Fruit fly (Drosophila melanogaster) whole organism, prepupa: ENCODE measurements around the gene CG14050.

Source experiments
- Blimp-1 ChIP-seq: fragments of 200-800 bp; sonication (Bioruptor generic); optimal IDR thresholded peaks from 3 replicates; lab custom pipeline; 2017; ENCODE audit warnings: missing biosample characterization, missing genetic modification characterization, mild to moderate bottlenecking, moderate library complexity, missing genetic modification reagents
- CG10631 ChIP-seq: fragments of 200-800 bp; sonication (Bioruptor generic); optimal IDR thresholded peaks from 2 replicates; lab custom pipeline; 2016; ENCODE audit warnings: missing biosample characterization, missing genetic modification characterization
- CG10669 ChIP-seq: fragments of 200-800 bp; sonication (Bioruptor generic); optimal IDR thresholded peaks from 3 replicates; lab custom pipeline; 2018; ENCODE audit warnings: missing biosample characterization, mild to moderate bottlenecking, missing genetic modification characterization, moderate library complexity
- CG11294 ChIP-seq: fragments of 200-800 bp; sonication (Bioruptor generic); IDR thresholded peaks from 2 replicates; pipeline ENCODE4 v1.3.6; 2022; ENCODE audit warnings: missing biosample characterization, missing genetic modification characterization
- CG11902 ChIP-seq: fragments of 200-800 bp; sonication (Bioruptor generic); optimal IDR thresholded peaks from 3 replicates; lab custom pipeline; 2016; ENCODE audit warnings: missing biosample characterization, missing genetic modification characterization
- CG15336 ChIP-seq: fragments of 200-800 bp; sonication (Bioruptor generic); IDR thresholded peaks from 2 replicates; pipeline ENCODE4 v1.3.6; 2022; ENCODE audit warnings: missing biosample characterization, missing genetic modification characterization
- CG1621 ChIP-seq: fragments of 200-800 bp; sonication (Bioruptor generic); optimal IDR thresholded peaks from 3 replicates; lab custom pipeline; 2018; ENCODE audit warnings: missing biosample characterization, mild to moderate bottlenecking, missing genetic modification characterization
- CG16779 ChIP-seq: fragments of 200-800 bp; sonication (Bioruptor generic); optimal IDR thresholded peaks from 3 replicates; lab custom pipeline; 2017; ENCODE audit warnings: missing biosample characterization, mild to moderate bottlenecking, missing genetic modification characterization
- CG31627 ChIP-seq: fragments of 200-800 bp; sonication (Bioruptor generic); optimal IDR thresholded peaks from 3 replicates; lab custom pipeline; 2016; ENCODE audit warnings: missing biosample characterization, missing genetic modification characterization
- CG34406 ChIP-seq: fragments of 200-800 bp; sonication (Bioruptor generic); optimal IDR thresholded peaks from 3 replicates; lab custom pipeline; 2016; ENCODE audit warnings: missing biosample characterization, missing genetic modification characterization
- CG3919 ChIP-seq: fragments of 200-800 bp; sonication (Bioruptor generic); optimal IDR thresholded peaks from 3 replicates; lab custom pipeline; 2016; ENCODE audit warnings: missing biosample characterization, missing genetic modification characterization
- CG4318 ChIP-seq: fragments of 200-800 bp; sonication (Bioruptor generic); optimal IDR thresholded peaks from 3 replicates; lab custom pipeline; 2017; ENCODE audit warnings: missing biosample characterization, mild to moderate bottlenecking, missing genetic modification characterization
- CG6163 ChIP-seq: fragments of 200-800 bp; sonication (Bioruptor generic); IDR thresholded peaks from 3 replicates; pipeline ENCODE4 v1.3.6; 2022; ENCODE audit warnings: missing biosample characterization, missing genetic modification characterization
- CG6276 ChIP-seq: fragments of 200-800 bp; sonication (Bioruptor generic); optimal IDR thresholded peaks from 2 replicates; lab custom pipeline; 2017; ENCODE audit warnings: missing biosample characterization, mild to moderate bottlenecking, missing genetic modification characterization
- CG6792 ChIP-seq: fragments of 200-800 bp; sonication (Bioruptor generic); optimal IDR thresholded peaks from 3 replicates; lab custom pipeline; 2016; ENCODE audit warnings: missing biosample characterization, missing genetic modification characterization
- CG6808 ChIP-seq: fragments of 200-800 bp; sonication (Bioruptor generic); optimal IDR thresholded peaks from 3 replicates; lab custom pipeline; 2017; ENCODE audit warnings: missing biosample characterization, missing genetic modification characterization, mild to moderate bottlenecking, moderate library complexity, missing genetic modification reagents
- CG6854 ChIP-seq: fragments of 200-800 bp; sonication (Bioruptor generic); optimal IDR thresholded peaks from 2 replicates; lab custom pipeline; 2017; ENCODE audit warnings: missing biosample characterization, mild to moderate bottlenecking, missing genetic modification characterization
- CG7368 ChIP-seq: fragments of 200-800 bp; sonication (Bioruptor generic); optimal IDR thresholded peaks from 3 replicates; lab custom pipeline; 2016; ENCODE audit warnings: missing biosample characterization, missing genetic modification characterization
- CG8119 ChIP-seq: fragments of 200-800 bp; sonication (Bioruptor generic); IDR thresholded peaks from 3 replicates; pipeline ENCODE4 v1.3.6; 2022; ENCODE audit warnings: missing biosample characterization, missing genetic modification characterization
- CG9139 ChIP-seq: fragments of 200-800 bp; sonication (Bioruptor generic); optimal IDR thresholded peaks from 3 replicates; lab custom pipeline; 2017; ENCODE audit warnings: missing biosample characterization, mild to moderate bottlenecking, missing genetic modification characterization
- Eip75B ChIP-seq: fragments of 200-800 bp; sonication (Bioruptor generic); optimal IDR thresholded peaks from 3 replicates; lab custom pipeline; 2016; ENCODE audit warnings: missing biosample characterization, missing genetic modification characterization
- Eip78C ChIP-seq: fragments of 200-800 bp; sonication (Bioruptor generic); peaks from one replicate; lab custom pipeline; 2016; ENCODE audit warnings: missing biosample characterization, missing genetic modification characterization
- Eip93F ChIP-seq: fragments of 200-800 bp; sonication (Bioruptor generic); optimal IDR thresholded peaks from 2 replicates; lab custom pipeline; 2016; ENCODE audit warnings: missing biosample characterization, mild to moderate bottlenecking, missing genetic modification characterization
- Ets21C ChIP-seq: fragments of 200-800 bp; sonication (Bioruptor generic); optimal IDR thresholded peaks from 3 replicates; lab custom pipeline; 2016; ENCODE audit warnings: missing biosample characterization, missing genetic modification characterization
- Gug ChIP-seq: fragments of 200-800 bp; sonication (Bioruptor generic); IDR thresholded peaks from 2 replicates; pipeline ENCODE4 v1.3.6; 2022; ENCODE audit warnings: missing biosample characterization, missing genetic modification characterization
- Hr38 ChIP-seq: sonication (Bioruptor generic); optimal IDR thresholded peaks from 2 replicates; lab custom pipeline; 2016; ENCODE audit warnings: missing biosample characterization, missing genetic modification characterization
- Hr39 ChIP-seq: fragments of 200-800 bp; sonication (Bioruptor generic); optimal IDR thresholded peaks from 2 replicates; lab custom pipeline; 2016; ENCODE audit warnings: missing biosample characterization, missing genetic modification characterization
- Hr4 ChIP-seq: fragments of 200-800 bp; sonication (Bioruptor generic); optimal IDR thresholded peaks from 3 replicates; lab custom pipeline; 2016; ENCODE audit warnings: missing biosample characterization, missing genetic modification characterization
- Met ChIP-seq: fragments of 200-800 bp; sonication (Bioruptor generic); optimal IDR thresholded peaks from 3 replicates; lab custom pipeline; 2016; ENCODE audit warnings: missing biosample characterization, missing genetic modification characterization
- OdsH ChIP-seq: fragments of 200-800 bp; sonication (Bioruptor generic); optimal IDR thresholded peaks from 3 replicates; lab custom pipeline; 2016; ENCODE audit warnings: missing biosample characterization, missing genetic modification characterization
- Smox ChIP-seq: fragments of 200-800 bp; sonication (Bioruptor generic); optimal IDR thresholded peaks from 3 replicates; lab custom pipeline; 2016; ENCODE audit warnings: missing biosample characterization, missing genetic modification characterization
- Sox102F ChIP-seq: fragments of 200-800 bp; sonication (Bioruptor generic); optimal IDR thresholded peaks from 2 replicates; lab custom pipeline; 2016; ENCODE audit warnings: missing biosample characterization, mild to moderate bottlenecking, missing genetic modification characterization
- Sox14 ChIP-seq: fragments of 200-800 bp; sonication (Bioruptor generic); optimal IDR thresholded peaks from 3 replicates; lab custom pipeline; 2016; ENCODE audit warnings: missing biosample characterization, missing genetic modification characterization
- Sox15 ChIP-seq: fragments of 200-800 bp; sonication (Bioruptor generic); optimal IDR thresholded peaks from 3 replicates; lab custom pipeline; 2016; ENCODE audit warnings: missing biosample characterization, missing genetic modification characterization
- achi ChIP-seq: fragments of 200-800 bp; sonication (Bioruptor generic); optimal IDR thresholded peaks from 3 replicates; lab custom pipeline; 2016; ENCODE audit warnings: missing biosample characterization, missing genetic modification characterization
- acj6 ChIP-seq: fragments of 200-800 bp; sonication (Bioruptor generic); optimal IDR thresholded peaks from 3 replicates; lab custom pipeline; 2016; ENCODE audit warnings: missing biosample characterization, missing genetic modification characterization
- cyc ChIP-seq: fragments of 200-800 bp; sonication (Bioruptor generic); optimal IDR thresholded peaks from 3 replicates; lab custom pipeline; 2016; ENCODE audit warnings: missing biosample characterization, missing genetic modification characterization
- dac ChIP-seq: fragments of 200-800 bp; sonication (Bioruptor generic); optimal IDR thresholded peaks from 2 replicates; lab custom pipeline; 2017; ENCODE audit warnings: missing biosample characterization, mild to moderate bottlenecking, missing genetic modification characterization
- dsx ChIP-seq: fragments of 200-800 bp; optimal IDR thresholded peaks from 3 replicates; lab custom pipeline; 2019; ENCODE audit warnings: missing biosample characterization, mild to moderate bottlenecking, missing genetic modification characterization, moderate library complexity; ENCODE audit not compliant: poor library complexity, severe bottlenecking
- eg ChIP-seq: fragments of 200-800 bp; sonication (Bioruptor generic); IDR thresholded peaks from 3 replicates; pipeline ENCODE4 v1.3.6; 2022; ENCODE audit warnings: missing biosample characterization, missing genetic modification characterization
- esn ChIP-seq: fragments of 200-800 bp; sonication (Bioruptor generic); optimal IDR thresholded peaks from 2 replicates; lab custom pipeline; 2016; ENCODE audit warnings: missing biosample characterization, mild to moderate bottlenecking, missing genetic modification characterization, moderate library complexity
- fd59A ChIP-seq: fragments of 200-800 bp; sonication (Bioruptor generic); optimal IDR thresholded peaks from 2 replicates; lab custom pipeline; 2017; ENCODE audit warnings: missing biosample characterization, mild to moderate bottlenecking, missing genetic modification characterization, missing genetic modification reagents
- fd85E ChIP-seq: fragments of 200-800 bp; sonication (Bioruptor generic); optimal IDR thresholded peaks from 3 replicates; lab custom pipeline; 2016; ENCODE audit warnings: missing biosample characterization, missing genetic modification characterization
- fkh ChIP-seq: fragments of 200-800 bp; sonication (Bioruptor generic); optimal IDR thresholded peaks from 3 replicates; lab custom pipeline; 2017; ENCODE audit warnings: missing biosample characterization, mild to moderate bottlenecking, missing genetic modification characterization, moderate library complexity
- lz ChIP-seq: fragments of 200-800 bp; sonication (Bioruptor generic); optimal IDR thresholded peaks from 3 replicates; lab custom pipeline; 2016; ENCODE audit warnings: missing biosample characterization, missing genetic modification characterization
- net ChIP-seq: fragments of 200-800 bp; sonication (Bioruptor generic); optimal IDR thresholded peaks from 3 replicates; lab custom pipeline; 2016; ENCODE audit warnings: missing biosample characterization, missing genetic modification characterization
- pdm3 ChIP-seq: fragments of 200-800 bp; sonication (Bioruptor generic); optimal IDR thresholded peaks from 3 replicates; lab custom pipeline; 2016; ENCODE audit warnings: missing biosample characterization, missing genetic modification characterization
- salr ChIP-seq, 2 experiments: fragments of 200-800 bp; sonication (Bioruptor generic); optimal IDR thresholded peaks; 3 replicates each; lab custom pipeline; 2016 to 2018; ENCODE audit warnings: missing biosample characterization in 2 of 2, missing genetic modification characterization in 2 of 2, mild to moderate bottlenecking in 1 of 2
- spab ChIP-seq: fragments of 200-800 bp; sonication (Bioruptor generic); optimal IDR thresholded peaks from 2 replicates; lab custom pipeline; 2017; ENCODE audit warnings: missing biosample characterization, mild to moderate bottlenecking, missing genetic modification characterization, missing genetic modification reagents
- ss ChIP-seq, 2 experiments: fragments of 200-800 bp; sonication (Bioruptor generic); optimal IDR thresholded peaks; 2 replicates in 1 of 2; 3 replicates in 1 of 2; lab custom pipeline; 2017 to 2018; ENCODE audit warnings: mild to moderate bottlenecking in 2 of 2, missing biosample characterization in 2 of 2, missing genetic modification characterization in 2 of 2, moderate library complexity in 1 of 2
- svp ChIP-seq: fragments of 200-800 bp; sonication (Bioruptor generic); peaks from one replicate; lab custom pipeline; 2016; ENCODE audit warnings: missing biosample characterization, missing genetic modification characterization
- topi ChIP-seq: fragments of 200-800 bp; sonication (Bioruptor generic); optimal IDR thresholded peaks from 3 replicates; lab custom pipeline; 2016; ENCODE audit warnings: missing biosample characterization, missing genetic modification characterization

Gene CG14050

dm6 chrX:2318369-2318768, 7.6 kb downstream of the CG14050 start:
- TF ChIP-seq Blimp-1 (no peak), Gug (peak; percentile 35; the same call in 1 of the 2 replicates), pdm3 (GFP tag; lab: Kevin White, UChicago) (peak; percentile 69), Ets21C (GFP tag; lab: Kevin White, UChicago) (peak; percentile 58), Hr4 (GFP tag; lab: Kevin White, UChicago) (peak; percentile 59), Eip78C (GFP tag; lab: Kevin White, UChicago) (no peak), Met (GFP tag; lab: Kevin White, UChicago) (peak; percentile 74), Sox14 (GFP tag; lab: Kevin White, UChicago) (peak; percentile 69), svp (peak; percentile 76), CG6854 (GFP tag; lab: Kevin White, UChicago) (no peak), CG6792 (GFP tag; lab: Kevin White, UChicago) (peak; percentile 66), fkh (GFP tag; lab: Kevin White, UChicago) (no peak), esn (GFP tag; lab: Kevin White, UChicago) (peak; percentile 66), CG4318 (GFP tag; lab: Kevin White, UChicago) (no peak), CG11902 (peak; percentile 67), CG31627 (peak; percentile 75), acj6 (GFP tag; lab: Kevin White, UChicago) (peak; percentile 61), CG1621 (tag; lab: Kevin White, UChicago) (peak; percentile 41), CG11294 (GFP tag; lab: Robert Waterston, UW) (no peak), CG6163 (GFP tag; lab: Robert Waterston, UW) (peak; percentile 86), CG9139 (no peak), achi (GFP tag; lab: Kevin White, UChicago) (peak; percentile 56), Hr38 (GFP tag; lab: Kevin White, UChicago) (no peak), Eip75B (GFP tag; lab: Kevin White, UChicago) (peak; percentile 78), CG6808 (GFP tag; lab: Kevin White, UChicago) (peak; percentile 5), spab (GFP tag; lab: Kevin White, UChicago) (peak; percentile 36), Hr39 (GFP tag; lab: Kevin White, UChicago) (peak; percentile 80), dac (GFP tag; lab: Kevin White, UChicago) (no peak), CG10669 (GFP tag; lab: Kevin White, UChicago) (peak; percentile 56), net (GFP tag; lab: Kevin White, UChicago) (peak; percentile 44), fd59A (GFP tag; lab: Kevin White, UChicago) (peak; percentile 3), CG6276 (GFP tag; lab: Kevin White, UChicago) (no peak), CG15336 (peak; percentile 57; the same call in 1 of the 2 replicates), Smox (GFP tag; lab: Kevin White, UChicago) (peak; percentile 67), CG16779 (tag; lab: Kevin White, UChicago) (peak; percentile 5), CG10631 (GFP tag; lab: Kevin White, UChicago) (peak; percentile 61), topi (peak; percentile 76), salr (GFP tag; optimal IDR thresholded peaks at IDR 0.05; lab: Kevin White, UChicago) (peak in 1 of 2 experiments; percentile 31), CG8119 (peak; percentile 62; the same call in 1 of the 3 replicates), CG3919 (GFP tag; lab: Kevin White, UChicago) (peak; percentile 61), Sox15 (GFP tag; lab: Kevin White, UChicago) (peak; percentile 49), CG7368 (GFP tag; lab: Kevin White, UChicago) (peak; percentile 74), Eip93F (GFP tag; lab: Kevin White, UChicago) (peak; percentile 11), Sox102F (peak; percentile 69), CG34406 (peak; percentile 48), eg (peak; percentile 61), OdsH (GFP tag; lab: Kevin White, UChicago) (peak; percentile 52), dsx (GFP tag; lab: Kevin White, UChicago) (no peak), ss (GFP tag; optimal IDR thresholded peaks at IDR 0.05; lab: Kevin White, UChicago) (no peak), lz (GFP tag; lab: Kevin White, UChicago) (peak; percentile 79), cyc (GFP tag; lab: Kevin White, UChicago) (peak; percentile 80), fd85E (GFP tag; lab: Kevin White, UChicago) (no peak)
